Fruit fly (Drosophila melanogaster) whole organism, embryonic: Measurements from ENCODE around the gene lbe.
A peak's percentile ranks its signal among the peaks of the same experiment; 100 is the strongest.

ENCODE experiments used
- Aef1 ChIP-seq: fragments of 200-800 bp; sonication (Bioruptor generic); IDR thresholded peaks from 3 replicates; pipeline ENCODE4 v1.3.6; 2022; ENCODE audit warnings: missing biosample characterization, missing genetic modification characterization
- CG10543 ChIP-seq: fragments of 200-800 bp; sonication (Bioruptor generic); optimal IDR thresholded peaks from 3 replicates; lab custom pipeline; 2017; ENCODE audit warnings: missing biosample characterization, mild to moderate bottlenecking, missing genetic modification characterization, moderate library complexity
- CG10565 ChIP-seq: fragments of 200-800 bp; sonication (Bioruptor generic); optimal IDR thresholded peaks from 3 replicates; lab custom pipeline; 2016; ENCODE audit warnings: missing biosample characterization, mild to moderate bottlenecking, missing genetic modification characterization
- CG11085 ChIP-seq: fragments of 200-800 bp; sonication (Bioruptor generic); IDR thresholded peaks from 2 replicates; pipeline ENCODE4 v1.3.6; 2022; ENCODE audit warnings: missing biosample characterization, missing genetic modification characterization
- CG11093 ChIP-seq: fragments of 200-800 bp; sonication (Bioruptor generic); IDR thresholded peaks from 3 replicates; pipeline ENCODE4 v1.3.6; 2022; ENCODE audit warnings: missing biosample characterization, missing genetic modification characterization
- CG11504 ChIP-seq: fragments of 200-800 bp; sonication (Bioruptor generic); optimal IDR thresholded peaks from 3 replicates; lab custom pipeline; 2019; ENCODE audit warnings: missing biosample characterization, mild to moderate bottlenecking, missing genetic modification characterization, moderate library complexity
- CG12236 ChIP-seq: fragments of 200-800 bp; sonication (Bioruptor generic); optimal IDR thresholded peaks from 2 replicates; lab custom pipeline; 2016; ENCODE audit warnings: missing biosample characterization, missing genetic modification characterization
- CG13287 ChIP-seq: fragments of 200-800 bp; sonication (Bioruptor generic); IDR thresholded peaks from 2 replicates; pipeline ENCODE4 v1.3.6; 2022; ENCODE audit warnings: missing biosample characterization, missing genetic modification characterization; ENCODE audit not compliant: partially characterized antibody
- CG14050 ChIP-seq: fragments of 200-800 bp; sonication (Bioruptor generic); IDR thresholded peaks from 3 replicates; pipeline ENCODE4 v1.3.6; 2022; ENCODE audit warnings: missing biosample characterization, missing genetic modification characterization
- CG14860 ChIP-seq: fragments of 200-800 bp; sonication (Bioruptor generic); IDR thresholded peaks from 3 replicates; pipeline ENCODE4 v1.3.6; 2022; ENCODE audit warnings: missing biosample characterization, missing genetic modification characterization; ENCODE audit not compliant: partially characterized antibody
- CG14965 ChIP-seq: fragments of 200-800 bp; sonication (Bioruptor generic); optimal IDR thresholded peaks from 2 replicates; lab custom pipeline; 2016; ENCODE audit warnings: missing biosample characterization, missing genetic modification characterization, borderline replicate concordance
- CG1602 ChIP-seq: fragments of 200-800 bp; sonication (Bioruptor generic); optimal IDR thresholded peaks from 3 replicates; lab custom pipeline; 2016; ENCODE audit warnings: missing biosample characterization, missing genetic modification characterization
- CG17328 ChIP-seq: fragments of 200-800 bp; sonication (Bioruptor generic); IDR thresholded peaks from 2 replicates; pipeline ENCODE4 v1.3.6; 2022; ENCODE audit warnings: missing biosample characterization, missing genetic modification characterization
- CG2678 ChIP-seq: fragments of 200-800 bp; sonication (Bioruptor generic); optimal IDR thresholded peaks from 3 replicates; lab custom pipeline; 2019; ENCODE audit warnings: missing biosample characterization, mild to moderate bottlenecking, missing genetic modification characterization, moderate library complexity
- CG2712 ChIP-seq: fragments of 200-800 bp; optimal IDR thresholded peaks from 3 replicates; lab custom pipeline; 2019; ENCODE audit warnings: missing biosample characterization, mild to moderate bottlenecking, missing genetic modification characterization, moderate library complexity
- CG2889 ChIP-seq: fragments of 200-800 bp; sonication (Bioruptor generic); IDR thresholded peaks from 3 replicates; pipeline ENCODE4 v1.3.6; 2022; ENCODE audit warnings: missing biosample characterization, missing genetic modification characterization
- CG31441 ChIP-seq: fragments of 200-800 bp; sonication (Bioruptor generic); IDR thresholded peaks from 2 replicates; pipeline ENCODE4 v1.3.6; 2022; ENCODE audit warnings: missing biosample characterization, missing genetic modification characterization
- CG3847 ChIP-seq: fragments of 200-800 bp; sonication (Bioruptor generic); IDR thresholded peaks from 2 replicates; pipeline ENCODE4 v1.3.6; 2022; ENCODE audit warnings: missing biosample characterization, missing genetic modification characterization
- CG4360 ChIP-seq: fragments of 200-800 bp; sonication (Bioruptor generic); IDR thresholded peaks from 2 replicates; pipeline ENCODE4 v1.3.6; 2022; ENCODE audit warnings: missing biosample characterization, missing genetic modification characterization
- CG8281 ChIP-seq: fragments of 200-800 bp; sonication (Bioruptor generic); optimal IDR thresholded peaks from 2 replicates; lab custom pipeline; 2018; ENCODE audit warnings: missing biosample characterization, mild to moderate bottlenecking, missing genetic modification characterization, moderate library complexity
- CG8388 ChIP-seq: fragments of 200-800 bp; sonication (Bioruptor generic); optimal IDR thresholded peaks from 2 replicates; lab custom pipeline; 2019; ENCODE audit warnings: missing biosample characterization, mild to moderate bottlenecking, missing genetic modification characterization, moderate library complexity
- Dad ChIP-seq: fragments of 200-800 bp; sonication (Bioruptor generic); optimal IDR thresholded peaks from 3 replicates; lab custom pipeline; 2016; ENCODE audit warnings: missing biosample characterization, missing genetic modification characterization
- Dll ChIP-seq: fragments of 200-800 bp; sonication (Bioruptor generic); IDR thresholded peaks from 4 replicates; pipeline ENCODE4 v1.3.6; 2022; ENCODE audit warnings: missing biosample characterization, missing genetic modification characterization; ENCODE audit not compliant: partially characterized antibody
- Doc2 ChIP-seq: fragments of 200-800 bp; sonication (Bioruptor generic); IDR thresholded peaks from 2 replicates; pipeline ENCODE4 v1.3.6; 2022; ENCODE audit warnings: missing biosample characterization, missing genetic modification characterization
- Ets97D ChIP-seq: fragments of 200-800 bp; sonication (Bioruptor generic); optimal IDR thresholded peaks from 3 replicates; lab custom pipeline; 2016; ENCODE audit warnings: missing biosample characterization, missing genetic modification characterization
- Fer3 ChIP-seq: fragments of 200-800 bp; sonication (Bioruptor generic); optimal IDR thresholded peaks from 2 replicates; lab custom pipeline; 2018; ENCODE audit warnings: missing biosample characterization, mild to moderate bottlenecking, missing genetic modification characterization, moderate library complexity
- Gsc ChIP-seq: fragments of 200-800 bp; sonication (Bioruptor generic); IDR thresholded peaks from 2 replicates; pipeline ENCODE4 v1.3.6; 2022; ENCODE audit warnings: missing biosample characterization, missing genetic modification characterization
- H2.0 ChIP-seq: fragments of 200-800 bp; sonication (Bioruptor generic); IDR thresholded peaks from 2 replicates; pipeline ENCODE4 v1.3.6; 2022; ENCODE audit warnings: missing biosample characterization, missing genetic modification characterization
- Hr39 ChIP-seq: fragments of >200 bp; optimal IDR thresholded peaks from 2 replicates; lab custom pipeline; 2017
- Lim3 ChIP-seq: fragments of 200-800 bp; sonication (Bioruptor generic); IDR thresholded peaks from 2 replicates; pipeline ENCODE4 v1.3.6; 2022; ENCODE audit warnings: missing biosample characterization, missing genetic modification characterization
- Myb ChIP-seq: fragments of 200-800 bp; sonication (Bioruptor generic); optimal IDR thresholded peaks from 2 replicates; lab custom pipeline; 2016; ENCODE audit warnings: missing biosample characterization, missing genetic modification characterization
- Opbp ChIP-seq: fragments of 200-800 bp; sonication (Bioruptor generic); IDR thresholded peaks from 3 replicates; pipeline ENCODE4 v1.3.6; 2022; ENCODE audit warnings: missing biosample characterization, missing genetic modification characterization; ENCODE audit not compliant: partially characterized antibody
- Poxn ChIP-seq: fragments of 200-800 bp; sonication (Bioruptor generic); IDR thresholded peaks from 2 replicates; pipeline ENCODE4 v1.3.6; 2022; ENCODE audit warnings: missing biosample characterization, missing genetic modification characterization
- Rx ChIP-seq: fragments of 200-800 bp; sonication (Bioruptor generic); IDR thresholded peaks from 2 replicates; pipeline ENCODE4 v1.3.6; 2022; ENCODE audit warnings: missing biosample characterization, missing genetic modification characterization
- Side ChIP-seq: fragments of 200-800 bp; sonication (Bioruptor generic); optimal IDR thresholded peaks from 2 replicates; lab custom pipeline; 2016; ENCODE audit warnings: missing biosample characterization, missing genetic modification characterization
- Sin3A ChIP-seq: fragments of >200 bp; optimal IDR thresholded peaks from 2 replicates; lab custom pipeline; 2018
- Sox100B ChIP-seq: fragments of 200-800 bp; sonication (Bioruptor generic); optimal IDR thresholded peaks from 3 replicates; lab custom pipeline; 2018; ENCODE audit warnings: missing biosample characterization, mild to moderate bottlenecking, missing genetic modification characterization
- dmrt11E ChIP-seq: fragments of 200-800 bp; sonication (Bioruptor generic); optimal IDR thresholded peaks from 3 replicates; lab custom pipeline; 2018; ENCODE audit warnings: missing biosample characterization, mild to moderate bottlenecking, missing genetic modification characterization, moderate library complexity
- emc ChIP-seq: fragments of 200-800 bp; sonication (Bioruptor generic); optimal IDR thresholded peaks from 2 replicates; lab custom pipeline; 2016; ENCODE audit warnings: missing biosample characterization, missing genetic modification characterization
- esg ChIP-seq: fragments of 200-800 bp; sonication (Bioruptor generic); conservative IDR thresholded peaks from 2 replicates; pipeline ENCODE4 v1.3.6; 2022; ENCODE audit warnings: missing biosample characterization, missing genetic modification characterization
- gro ChIP-seq: fragments of 200-800 bp; sonication (Bioruptor generic); optimal IDR thresholded peaks from 2 replicates; lab custom pipeline; 2016; ENCODE audit warnings: missing biosample characterization, missing genetic modification characterization
- lbe ChIP-seq: fragments of 200-800 bp; sonication (Bioruptor generic); optimal IDR thresholded peaks from 2 replicates; lab custom pipeline; 2016; ENCODE audit warnings: missing biosample characterization, mild to moderate bottlenecking, missing genetic modification characterization
- lmd ChIP-seq: fragments of 200-800 bp; sonication (Bioruptor generic); IDR thresholded peaks from 2 replicates; pipeline ENCODE4 v1.3.6; 2022; ENCODE audit warnings: missing biosample characterization, missing genetic modification characterization
- salm ChIP-seq: fragments of 200-800 bp; sonication (Bioruptor generic); optimal IDR thresholded peaks from 2 replicates; lab custom pipeline; 2018; ENCODE audit warnings: missing biosample characterization, mild to moderate bottlenecking, missing genetic modification characterization
- sens ChIP-seq: fragments of 200-800 bp; sonication (Bioruptor generic); peaks from one replicate; lab custom pipeline; 2016; ENCODE audit warnings: missing biosample characterization, missing genetic modification characterization
- slbo ChIP-seq: fragments of 200-800 bp; sonication (Bioruptor generic); IDR thresholded peaks from 2 replicates; pipeline ENCODE4 v1.3.6; 2022; ENCODE audit warnings: missing biosample characterization, missing genetic modification characterization
- sr ChIP-seq: fragments of 200-800 bp; sonication (Bioruptor generic); IDR thresholded peaks from 3 replicates; pipeline ENCODE4 v1.3.6; 2022; ENCODE audit warnings: missing biosample characterization, missing genetic modification characterization
- tio ChIP-seq: fragments of 200-800 bp; sonication (Bioruptor generic); optimal IDR thresholded peaks from 2 replicates; lab custom pipeline; 2017; ENCODE audit warnings: missing biosample characterization, missing genetic modification characterization, inconsistent platforms
- trh ChIP-seq: fragments of 200-800 bp; sonication (Bioruptor generic); optimal IDR thresholded peaks from 2 replicates; lab custom pipeline; 2016; ENCODE audit warnings: missing biosample characterization, missing genetic modification characterization
- twi ChIP-seq: fragments of 200-800 bp; optimal IDR thresholded peaks from 2 replicates; lab custom pipeline; 2019; ENCODE audit warnings: missing biosample characterization, mild to moderate bottlenecking, missing genetic modification characterization, moderate library complexity
- usp ChIP-seq: fragments of >200 bp; optimal IDR thresholded peaks from 2 replicates; lab custom pipeline; 2017; ENCODE audit warnings: missing biosample characterization, missing genetic modification characterization
- zen2 ChIP-seq: fragments of 200-800 bp; sonication (Bioruptor generic); IDR thresholded peaks from 3 replicates; pipeline ENCODE4 v1.3.6; 2022; ENCODE audit warnings: missing biosample characterization, missing genetic modification characterization; ENCODE audit not compliant: partially characterized antibody
- zfh2 ChIP-seq: fragments of 200-800 bp; sonication (Bioruptor generic); optimal IDR thresholded peaks from 2 replicates; lab custom pipeline; 2016; ENCODE audit warnings: missing biosample characterization, missing genetic modification characterization

Gene lbe

dm6 chr3R:21481960-21482359 lies 35.6 kb upstream of the lbe start, which contains the start of gene Fancm (continued):
- TF ChIP-seq CG14965 (GFP tag; lab: Kevin White, UChicago) (no peak), Aef1 (GFP tag; lab: Robert Waterston, UW) (peak; percentile 32; the same call in 1 of the 3 replicates), CG8388 (GFP tag; lab: Kevin White, UChicago) (peak; percentile 12), zen2 (no peak; the same call in 2 of the 3 replicates), CG10543 (GFP tag; lab: Kevin White, UChicago) (no peak), Ets97D (GFP tag; lab: Kevin White, UChicago) (peak; percentile 93), CG11504 (tag; lab: Kevin White, UChicago) (no peak), trh (peak; percentile 25), lmd (peak; percentile 66), tio (no peak), CG2678 (tag; lab: Kevin White, UChicago) (no peak), CG3847 (GFP tag; lab: Robert Waterston, UW) (peak; percentile 86), CG2712 (peak; percentile 70), Rx (no peak), CG17328 (GFP tag; lab: Robert Waterston, UW) (peak; percentile 45; the same call in 1 of the 2 replicates), Poxn (no peak), Opbp (peak; percentile 69), CG2889 (GFP tag; lab: Robert Waterston, UW) (no peak), CG10565 (GFP tag; lab: Kevin White, UChicago) (no peak), CG12236 (no peak), CG31441 (no peak), Dad (GFP tag; lab: Kevin White, UChicago) (peak; percentile 74), Fer3 (tag; lab: Kevin White, UChicago) (peak; percentile 35), sr (no peak), Lim3 (GFP tag; lab: Robert Waterston, UW) (no peak), Myb (GFP tag; lab: Kevin White, UChicago) (peak; percentile 81), Side (GFP tag; lab: Kevin White, UChicago) (peak; percentile 71), twi (tag; lab: Kevin White, UChicago) (peak; percentile 41), Sox100B (no peak), slbo (GFP tag; lab: Robert Waterston, UW) (peak; percentile 86), sens (GFP tag; lab: Kevin White, UChicago) (peak; percentile 94), Gsc (no peak), salm (tag; lab: Kevin White, UChicago) (no peak), CG14860 (GFP tag; lab: Robert Waterston, UW) (no peak), CG11093 (GFP tag; lab: Robert Waterston, UW) (no peak; the same call in 2 of the 3 replicates), gro (GFP tag; lab: Kevin White, UChicago) (peak; percentile 68), H2.0 (GFP tag; lab: Robert Waterston, UW) (peak; percentile 23; the same call in 1 of the 2 replicates), esg (GFP tag; lab: Robert Waterston, UW) (no peak), CG4360 (GFP tag; lab: Robert Waterston, UW) (no peak), CG13287 (GFP tag; lab: Robert Waterston, UW) (peak; percentile 84), CG11085 (GFP tag; lab: Robert Waterston, UW) (peak; percentile 55; the same call in 1 of the 2 replicates), emc (GFP tag; lab: Kevin White, UChicago) (peak; percentile 62), CG14050 (GFP tag; lab: Robert Waterston, UW) (no peak), Doc2 (GFP tag; lab: Robert Waterston, UW) (no peak), dmrt11E (tag; lab: Kevin White, UChicago) (peak; percentile 51), Hr39 (lab: Kevin White, UChicago) (no peak), CG1602 (GFP tag; lab: Kevin White, UChicago) (peak; percentile 59), lbe (GFP tag; lab: Kevin White, UChicago) (no peak), usp (GFP tag; lab: Kevin White, UChicago) (no peak), zfh2 (peak; percentile 82), CG8281 (tag; lab: Kevin White, UChicago) (no peak), Sin3A (lab: Kevin White, UChicago) (peak; percentile 84), Dll (peak; percentile 82)
